Worm (Caenorhabditis elegans) whole organism, mixed stage, embryonic: Measurements from ENCODE around the gene str-86.

Experiments used
- blmp-1 ChIP-seq: fragments of 150-350 bp; optimal IDR thresholded peaks from 2 replicates; lab custom pipeline; 2014; ENCODE audit warnings: missing biosample characterization, missing genetic modification characterization
- elt-1 ChIP-seq: sonication (generic microtip); optimal IDR thresholded peaks from 2 replicates; lab custom pipeline; 2017; ENCODE audit warnings: missing genetic modification characterization, mild to moderate bottlenecking, missing compliant biosample characterization, antibody characterized with exemption, moderate library complexity, borderline replicate concordance; ENCODE audit not compliant: insufficient read depth
- lin-13 ChIP-seq: fragments of 150-350 bp; optimal IDR thresholded peaks from 2 replicates; lab custom pipeline; 2014; ENCODE audit warnings: missing biosample characterization, missing genetic modification characterization
- pha-4 ChIP-seq: fragments of 150-350 bp; optimal IDR thresholded peaks from 2 replicates; lab custom pipeline; 2018; ENCODE audit warnings: missing biosample characterization, missing genetic modification reagents, missing genetic modification characterization
- tbx-8 ChIP-seq: fragments of 200-800 bp; sonication (Bioruptor generic); optimal IDR thresholded peaks from 2 replicates; lab custom pipeline; 2018; ENCODE audit warnings: mild to moderate bottlenecking, missing genetic modification characterization, moderate library complexity, missing compliant biosample characterization
- unc-62 ChIP-seq: fragments of 150-350 bp; optimal IDR thresholded peaks from 2 replicates; lab custom pipeline; 2014; ENCODE audit warnings: missing biosample characterization, missing genetic modification reagents, missing genetic modification characterization
- ztf-11 ChIP-seq: fragments of 150-350 bp; optimal IDR thresholded peaks from 2 replicates; lab custom pipeline; 2014; ENCODE audit warnings: missing biosample characterization, missing genetic modification characterization

DNA sequence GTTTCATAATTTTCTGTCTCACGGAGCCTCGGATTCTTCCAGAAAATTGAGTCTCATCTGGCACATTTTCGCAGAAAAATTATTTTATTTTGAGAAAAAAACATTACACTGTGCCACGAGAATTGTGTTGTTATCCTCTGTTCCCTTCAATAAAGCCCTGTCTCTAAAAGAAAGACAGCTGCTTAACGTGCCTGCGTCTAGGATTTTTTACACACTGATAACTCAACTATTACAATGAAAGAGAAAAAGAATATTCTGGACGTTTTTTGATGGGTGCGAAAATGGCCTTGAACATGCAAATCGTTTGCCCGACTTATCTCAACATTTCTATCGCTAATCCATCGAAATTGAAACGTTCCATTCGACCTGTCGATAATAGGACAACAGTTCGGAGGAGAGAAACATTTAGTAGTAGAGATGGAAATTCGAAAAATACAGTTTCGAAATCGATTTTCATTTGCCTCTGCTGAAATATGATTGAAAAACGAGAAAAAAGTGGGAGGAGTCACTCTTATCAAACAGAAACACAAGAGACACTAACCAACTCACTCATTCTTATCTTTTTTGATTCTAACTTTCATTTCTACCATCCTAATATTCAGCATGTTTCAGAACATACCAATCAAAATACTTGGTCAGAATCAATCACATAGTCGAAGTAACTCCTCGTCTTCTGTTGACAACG, 46.6 kb downstream of the str-86 start:
- TF ChIP-seq unc-62 (GFP tag; lab: Kevin White, UChicago) (peak; percentile 77), elt-1 (tag; lab: Kevin White, UChicago) (no peak), blmp-1 (tag; lab: Kevin White, UChicago) (no peak), lin-13 (tag; lab: Kevin White, UChicago) (no peak), tbx-8 (GFP tag; lab: Kevin White, UChicago) (no peak), ztf-11 (tag; lab: Kevin White, UChicago) (no peak), pha-4 (tag; lab: Kevin White, UChicago) (no peak)
